Fruit fly (Drosophila melanogaster) whole organism, pupa: ENCODE measurements around the gene CG3008.

ENCODE experiments used
- CG10348 ChIP-seq: fragments of 200-800 bp; sonication (Bioruptor generic); IDR thresholded peaks from 2 replicates; pipeline ENCODE4 v1.3.6; 2022; ENCODE audit warnings: missing biosample characterization, missing genetic modification characterization
- CG12605 ChIP-seq: fragments of 200-800 bp; sonication (Bioruptor generic); IDR thresholded peaks from 2 replicates; pipeline ENCODE4 v1.3.6; 2022; ENCODE audit warnings: missing biosample characterization, missing genetic modification characterization
- CG13204 ChIP-seq: fragments of 200-800 bp; sonication (Bioruptor generic); optimal IDR thresholded peaks from 2 replicates; lab custom pipeline; 2018; ENCODE audit warnings: missing biosample characterization, mild to moderate bottlenecking, missing genetic modification characterization, moderate library complexity
- CG14655 ChIP-seq: fragments of 200-800 bp; sonication (Bioruptor generic); optimal IDR thresholded peaks from 3 replicates; lab custom pipeline; 2017; ENCODE audit warnings: mild to moderate bottlenecking, missing biosample characterization, missing genetic modification reagents, missing genetic modification characterization
- CG15710 ChIP-seq: fragments of 200-800 bp; sonication (Bioruptor generic); optimal IDR thresholded peaks from 2 replicates; lab custom pipeline; 2018; ENCODE audit warnings: missing biosample characterization, mild to moderate bottlenecking, missing genetic modification characterization, moderate library complexity
- CG17806 ChIP-seq: fragments of 200-800 bp; sonication (Bioruptor generic); optimal IDR thresholded peaks from 2 replicates; lab custom pipeline; 2018; ENCODE audit warnings: missing biosample characterization, mild to moderate bottlenecking, missing genetic modification characterization, moderate library complexity
- CG32121 ChIP-seq: fragments of 200-800 bp; sonication (Bioruptor generic); IDR thresholded peaks from 2 replicates; pipeline ENCODE4 v1.3.6; 2022; ENCODE audit warnings: missing biosample characterization, missing genetic modification characterization
- CG34367 ChIP-seq: fragments of 200-800 bp; sonication (Bioruptor generic); optimal IDR thresholded peaks from 2 replicates; lab custom pipeline; 2018; ENCODE audit warnings: missing biosample characterization, mild to moderate bottlenecking, missing genetic modification characterization
- CG4496 ChIP-seq: fragments of 200-800 bp; sonication (Bioruptor generic); IDR thresholded peaks from 3 replicates; pipeline ENCODE4 v1.3.6; 2022; ENCODE audit warnings: missing biosample characterization, missing genetic modification characterization
- CG8159 ChIP-seq: fragments of 200-800 bp; sonication (Bioruptor generic); optimal IDR thresholded peaks from 3 replicates; lab custom pipeline; 2018; ENCODE audit warnings: missing biosample characterization, mild to moderate bottlenecking, missing genetic modification characterization, moderate library complexity
- CG8301 ChIP-seq: fragments of 200-800 bp; sonication (Bioruptor generic); optimal IDR thresholded peaks from 2 replicates; lab custom pipeline; 2018; ENCODE audit warnings: missing biosample characterization, mild to moderate bottlenecking, missing genetic modification characterization
- CG9948 ChIP-seq: fragments of 200-800 bp; sonication (Bioruptor generic); optimal IDR thresholded peaks from 2 replicates; lab custom pipeline; 2018; ENCODE audit warnings: missing biosample characterization, mild to moderate bottlenecking, missing genetic modification characterization, moderate library complexity
- D1 ChIP-seq: fragments of 200-800 bp; sonication (Bioruptor generic); optimal IDR thresholded peaks from 2 replicates; lab custom pipeline; 2018; ENCODE audit warnings: missing biosample characterization, mild to moderate bottlenecking, missing genetic modification characterization, moderate library complexity
- EcR ChIP-seq: fragments of 200-800 bp; sonication (Bioruptor generic); optimal IDR thresholded peaks from 3 replicates; lab custom pipeline; 2019; ENCODE audit warnings: missing biosample characterization, missing genetic modification characterization, mild to moderate bottlenecking, moderate library complexity, missing genetic modification reagents
- Ets98B ChIP-seq: fragments of 200-800 bp; sonication (Bioruptor generic); IDR thresholded peaks from 2 replicates; pipeline ENCODE4 v1.3.6; 2022; ENCODE audit warnings: missing biosample characterization, missing genetic modification characterization
- Pif1A ChIP-seq: fragments of 200-800 bp; sonication (Bioruptor generic); optimal IDR thresholded peaks from 3 replicates; lab custom pipeline; 2016; ENCODE audit warnings: missing biosample characterization, missing genetic modification characterization
- Pif1B ChIP-seq: fragments of 200-800 bp; sonication (Bioruptor generic); optimal IDR thresholded peaks from 3 replicates; lab custom pipeline; 2016; ENCODE audit warnings: missing biosample characterization, missing genetic modification characterization
- Snoo ChIP-seq: fragments of 200-800 bp; sonication (Bioruptor generic); optimal IDR thresholded peaks from 3 replicates; lab custom pipeline; 2017; ENCODE audit warnings: missing biosample characterization, mild to moderate bottlenecking, missing genetic modification characterization, inconsistent platforms
- fd96Ca ChIP-seq: fragments of 200-800 bp; sonication (Bioruptor generic); IDR thresholded peaks from 3 replicates; pipeline ENCODE4 v1.3.6; 2022; ENCODE audit warnings: missing biosample characterization, missing genetic modification characterization
- gl ChIP-seq: fragments of 200-800 bp; sonication (Bioruptor generic); optimal IDR thresholded peaks from 2 replicates; lab custom pipeline; 2018; ENCODE audit warnings: missing biosample characterization, mild to moderate bottlenecking, missing genetic modification characterization
- rn ChIP-seq: fragments of 200-800 bp; sonication (Bioruptor generic); IDR thresholded peaks from 2 replicates; pipeline ENCODE4 v1.3.6; 2022; ENCODE audit warnings: missing biosample characterization, missing genetic modification characterization

The CG3008 gene

DNA sequence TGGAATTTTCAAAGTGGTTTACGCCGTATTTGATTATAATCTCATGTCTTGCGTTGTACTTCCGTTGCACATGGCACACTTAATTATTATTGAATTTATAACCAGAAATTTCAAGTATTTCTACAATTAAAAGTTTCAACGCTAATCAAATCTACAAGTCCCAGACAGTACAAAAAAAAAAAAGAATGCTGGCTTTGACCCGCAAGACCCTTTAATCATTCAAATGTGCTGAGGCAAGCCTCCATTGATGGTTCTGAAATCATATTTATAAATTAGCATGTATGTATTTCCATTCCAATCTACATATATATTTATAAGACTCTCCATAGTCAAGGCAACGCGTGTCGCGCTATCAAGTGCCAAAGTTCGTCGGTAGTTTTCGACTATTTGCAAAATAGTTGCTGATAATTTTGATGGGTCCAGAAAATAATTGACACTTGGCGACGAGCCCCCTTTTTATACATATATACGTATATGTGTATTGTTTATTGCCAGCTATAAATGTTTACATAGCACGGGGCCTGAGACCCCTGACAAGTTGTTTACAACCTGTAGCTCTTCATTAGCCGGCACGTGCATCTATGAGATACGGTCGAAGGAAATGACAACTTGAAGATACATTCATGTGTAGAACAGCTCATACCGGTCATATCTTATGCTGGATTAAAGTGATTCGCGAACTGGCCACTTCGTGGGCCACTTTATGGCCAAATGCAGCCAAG lies 13.5 kb downstream of the CG3008 start:
- TF ChIP-seq Snoo (no peak), CG32121 (GFP tag; lab: Robert Waterston, UW) (no peak), Ets98B (GFP tag; lab: Robert Waterston, UW) (0 out of 2 replicates have a peak, but pooled peaks have one; percentile 13), CG34367 (tag; lab: Kevin White, UChicago) (no peak), EcR (GFP tag; lab: Kevin White, UChicago) (peak; percentile 14)

DNA sequence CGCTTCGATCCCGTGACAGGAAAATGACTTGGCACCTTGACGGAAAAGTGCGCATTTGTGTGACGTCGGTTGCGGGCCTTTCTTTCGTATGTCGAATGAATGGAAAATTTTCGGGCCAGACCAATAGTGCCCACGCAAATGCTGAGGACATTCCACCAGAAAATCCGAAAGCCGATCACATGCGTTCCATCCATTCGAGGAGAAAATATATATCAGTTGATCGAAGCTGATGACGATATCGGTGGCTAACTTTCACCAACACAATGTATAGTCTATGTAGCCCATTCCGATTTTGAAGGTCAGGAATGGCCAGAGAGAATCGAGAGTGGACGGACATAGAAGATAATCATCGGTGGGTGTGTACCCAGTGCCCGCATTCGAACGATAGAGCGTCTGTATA lies 15.1 kb downstream of the CG3008 start:
- TF ChIP-seq CG17806 (tag; lab: Kevin White, UChicago) (no peak), CG4496 (GFP tag; lab: Robert Waterston, UW) (no peak), Pif1B (no peak), CG12605 (GFP tag; lab: Robert Waterston, UW) (no peak), CG14655 (GFP tag; lab: Kevin White, UChicago) (no peak), Ets98B (GFP tag; lab: Robert Waterston, UW) (no peak), CG8301 (tag; lab: Kevin White, UChicago) (no peak), EcR (GFP tag; lab: Kevin White, UChicago) (no peak), gl (no peak), CG10348 (GFP tag; lab: Robert Waterston, UW) (no peak), Pif1A (no peak), rn (GFP tag; lab: Robert Waterston, UW) (no peak), CG15710 (no peak), fd96Ca (GFP tag; lab: Robert Waterston, UW) (no peak), CG32121 (GFP tag; lab: Robert Waterston, UW) (no peak), CG34367 (tag; lab: Kevin White, UChicago) (no peak)
- TF ChIP-seq, all 21 proteins: peak for 0

DNA sequence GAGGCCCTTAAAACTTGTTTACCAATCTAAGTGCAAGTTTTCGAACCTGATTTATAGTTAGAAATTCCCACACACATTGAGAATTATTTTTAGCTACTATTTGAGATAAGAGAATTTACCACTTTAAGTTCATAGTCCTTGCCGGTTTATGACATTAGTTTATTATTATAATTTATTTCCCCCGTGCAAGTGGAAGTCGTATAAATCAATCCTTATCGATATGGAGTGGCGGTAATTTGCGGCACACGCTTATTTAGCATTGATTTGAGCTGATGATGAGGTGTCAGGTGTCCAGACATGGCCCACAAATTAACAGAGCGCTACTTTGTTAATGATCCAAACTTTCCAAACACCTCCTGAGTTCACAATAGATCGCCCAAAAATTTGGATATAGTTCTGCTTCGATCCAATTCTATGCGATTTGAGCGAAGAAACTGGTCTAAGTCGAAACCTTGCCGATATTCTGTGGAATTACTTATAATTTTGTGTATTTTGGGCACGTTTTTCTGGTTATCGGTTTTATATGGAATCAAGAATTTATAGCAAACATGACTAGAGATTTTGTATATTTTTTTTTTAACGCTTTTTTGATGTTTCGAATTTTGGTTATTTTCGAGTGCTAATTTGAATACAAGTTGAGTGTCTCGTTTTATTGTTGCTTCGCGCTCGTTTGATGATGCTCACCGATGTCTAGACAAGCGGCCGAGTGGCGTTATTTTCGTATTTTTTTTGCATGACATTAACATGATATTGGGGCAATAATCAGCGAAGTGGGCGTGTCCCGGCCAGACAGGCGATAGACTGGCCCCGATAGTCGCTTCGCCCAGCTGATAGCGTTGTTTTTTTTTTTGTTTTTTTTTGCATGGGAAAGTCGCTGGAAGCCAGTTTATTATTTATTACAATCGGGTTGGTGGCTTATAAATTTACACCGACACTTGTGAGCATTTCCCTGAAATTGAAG lies 16.8 kb downstream of the CG3008 start:
- TF ChIP-seq CG12605 (GFP tag; lab: Robert Waterston, UW) (no peak), CG17806 (tag; lab: Kevin White, UChicago) (no peak), Pif1A (no peak), CG32121 (GFP tag; lab: Robert Waterston, UW) (no peak), fd96Ca (GFP tag; lab: Robert Waterston, UW) (no peak), rn (GFP tag; lab: Robert Waterston, UW) (no peak), CG8159 (no peak), CG8301 (tag; lab: Kevin White, UChicago) (no peak), Ets98B (GFP tag; lab: Robert Waterston, UW) (no peak), Snoo (no peak), gl (no peak), CG14655 (GFP tag; lab: Kevin White, UChicago) (no peak), CG13204 (GFP tag; lab: Kevin White, UChicago) (no peak), CG4496 (GFP tag; lab: Robert Waterston, UW) (no peak), CG15710 (no peak), CG10348 (GFP tag; lab: Robert Waterston, UW) (no peak), CG34367 (tag; lab: Kevin White, UChicago) (no peak), Pif1B (no peak), CG9948 (no peak), EcR (GFP tag; lab: Kevin White, UChicago) (no peak)

DNA sequence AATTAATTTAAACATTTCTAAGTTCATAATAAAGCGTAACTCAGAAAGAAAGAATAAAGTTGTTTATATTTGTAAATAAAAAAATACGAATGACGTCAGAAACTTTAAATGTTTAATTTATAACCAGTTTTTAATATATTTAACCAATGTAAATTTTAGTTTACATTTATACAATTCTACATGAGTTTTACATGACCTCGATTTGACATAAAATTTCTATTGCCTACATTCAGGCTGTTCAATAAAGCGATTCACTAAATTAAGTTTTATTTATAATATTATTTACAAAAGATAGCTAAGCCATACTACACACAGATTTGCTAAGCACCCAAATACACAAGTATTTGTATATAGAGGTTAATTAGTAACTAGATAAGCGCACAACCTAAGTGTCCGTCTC lies 20.7 kb downstream of the CG3008 start:
- TF ChIP-seq CG10348 (GFP tag; lab: Robert Waterston, UW) = no peak
- TF ChIP-seq fd96Ca (GFP tag; lab: Robert Waterston, UW) = no peak
- TF ChIP-seq CG9948 = no peak
- TF ChIP-seq CG4496 (GFP tag; lab: Robert Waterston, UW) = no peak
- TF ChIP-seq CG14655 (GFP tag; lab: Kevin White, UChicago) = no peak
- no peak for TF ChIP-seq CG32121 (GFP tag; lab: Robert Waterston, UW)
- no peak for TF ChIP-seq CG8301 (tag; lab: Kevin White, UChicago)
- no peak for TF ChIP-seq gl
- no peak for TF ChIP-seq CG17806 (tag; lab: Kevin White, UChicago)
- no peak for TF ChIP-seq CG13204 (GFP tag; lab: Kevin White, UChicago)
- TF ChIP-seq Ets98B (GFP tag; lab: Robert Waterston, UW) = no peak
- TF ChIP-seq CG8159 = no peak
- TF ChIP-seq EcR (GFP tag; lab: Kevin White, UChicago) = no peak
- TF ChIP-seq CG34367 (tag; lab: Kevin White, UChicago) = no peak
- TF ChIP-seq Snoo = no peak
- no peak for TF ChIP-seq Pif1A
- no peak for TF ChIP-seq CG12605 (GFP tag; lab: Robert Waterston, UW)
- TF ChIP-seq CG15710 = no peak
- no peak for TF ChIP-seq Pif1B
- TF ChIP-seq D1 = no peak
